Fruit fly (Drosophila melanogaster) whole organism, wandering third instar larva: ENCODE measurements around the gene CG18404.

Experiments
- GATAd ChIP-seq: sonication (Bioruptor generic); optimal IDR thresholded peaks from 2 replicates; lab custom pipeline; 2016; ENCODE audit warnings: missing biosample characterization, missing genetic modification characterization
- brk ChIP-seq: fragments of 200-800 bp; sonication (Bioruptor generic); optimal IDR thresholded peaks from 2 replicates; lab custom pipeline; 2016; ENCODE audit warnings: missing biosample characterization, mild to moderate bottlenecking, missing genetic modification characterization
- lola ChIP-seq: fragments of >200 bp; optimal IDR thresholded peaks from 2 replicates; lab custom pipeline; 2017; ENCODE audit warnings: missing biosample characterization, missing genetic modification characterization
- rgr ChIP-seq: fragments of 200-800 bp; sonication (Bioruptor generic); optimal IDR thresholded peaks from 3 replicates; lab custom pipeline; 2016; ENCODE audit warnings: missing biosample characterization, mild to moderate bottlenecking, missing genetic modification characterization
- sv ChIP-seq: fragments of 200-800 bp; sonication (Bioruptor generic); optimal IDR thresholded peaks from 3 replicates; lab custom pipeline; 2016; ENCODE audit warnings: missing biosample characterization, missing genetic modification characterization
- woc ChIP-seq: sonication (Bioruptor generic); optimal IDR thresholded peaks from 2 replicates; lab custom pipeline; 2016; ENCODE audit warnings: missing biosample characterization, mild to moderate bottlenecking, missing genetic modification characterization

DNA sequence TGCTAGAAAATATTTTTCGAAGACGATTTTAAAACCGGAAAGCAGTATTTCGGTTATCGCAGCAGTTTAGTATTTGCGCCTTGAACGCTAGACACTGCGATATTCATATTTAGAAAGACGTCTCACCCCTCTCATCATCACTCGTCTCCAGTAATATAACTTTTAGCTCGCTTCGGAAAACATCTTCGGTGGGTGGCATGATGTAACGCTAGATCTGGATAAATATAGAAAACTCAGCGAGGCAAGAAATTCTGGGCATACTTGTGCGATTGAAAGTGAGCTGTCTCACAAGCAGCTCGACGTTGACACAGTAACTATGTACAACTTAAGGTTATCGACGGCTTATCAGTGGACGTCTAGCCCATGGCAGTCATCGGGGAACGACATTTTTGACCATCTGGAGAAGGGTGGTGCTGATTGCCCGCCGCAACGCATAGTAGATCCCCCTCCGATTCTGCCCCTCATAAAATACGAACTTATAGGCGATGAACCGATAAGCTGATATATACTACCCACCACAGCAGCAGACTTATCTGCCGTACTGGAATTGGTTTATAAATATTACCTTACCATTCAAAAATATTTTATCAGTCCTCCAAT lies 48.9 kb upstream of the CG18404 start:
- no peak for TF ChIP-seq lola
- no peak for TF ChIP-seq sv (GFP tag; lab: Kevin White, UChicago)
- no peak for TF ChIP-seq brk
- TF ChIP-seq woc (GFP tag; lab: Kevin White, UChicago): no peak
- no peak for TF ChIP-seq GATAd (GFP tag; lab: Kevin White, UChicago)
- TF ChIP-seq rgr (GFP tag; lab: Kevin White, UChicago): no peak
